Worm (Caenorhabditis elegans): ENCODE results near the gene alh-13.

- peak; percentile 43 for TF ChIP-seq nfya-1 (tag; optimal IDR thresholded peaks at IDR 0.05; ENCODE audit: insufficient read depth)
- no peak for TF ChIP-seq nhr-23 (tag; optimal IDR thresholded peaks at IDR 0.05)
- TF ChIP-seq ceh-28 (tag; optimal IDR thresholded peaks at IDR 0.05) = no peak
- TF ChIP-seq aly-2 (tag; optimal IDR thresholded peaks at IDR 0.05) = no peak
- no peak for TF ChIP-seq nhr-237 (tag; optimal IDR thresholded peaks at IDR 0.05)
- no peak for TF ChIP-seq unc-62 (GFP tag; optimal IDR thresholded peaks at IDR 0.05)
- no peak for TF ChIP-seq skn-1 (tag; optimal IDR thresholded peaks at IDR 0.05)
- TF ChIP-seq nhr-28 (tag; optimal IDR thresholded peaks at IDR 0.05) = no peak
These were observed 45.7 kb downstream of the alh-13 start for ce11 chrX:12827741-12828408.
